Worm (Caenorhabditis elegans) whole organism, L2 larva: ENCODE results near the gene F36A4.2.

Source experiments
- alr-1 ChIP-seq: fragments of 150-350 bp; optimal IDR thresholded peaks from 2 replicates; lab custom pipeline; 2014; ENCODE audit warnings: missing biosample characterization, missing genetic modification characterization
- ama-1 ChIP-seq: fragments of 150-350 bp; optimal IDR thresholded peaks from 2 replicates; lab custom pipeline; 2018; ENCODE audit warnings: inconsistent platforms
- ceh-82 ChIP-seq: fragments of 150-350 bp; optimal IDR thresholded peaks from 2 replicates; lab custom pipeline; 2014; ENCODE audit warnings: missing biosample characterization, missing genetic modification characterization
- elt-3 ChIP-seq: sonication (generic microtip); optimal IDR thresholded peaks from 2 replicates; lab custom pipeline; 2017; ENCODE audit warnings: missing biosample characterization, missing genetic modification characterization
- lsy-2 ChIP-seq, 2 experiments: fragments of 150-350 bp in 1 of 2; sonication (generic microtip) in 1 of 2; optimal IDR thresholded peaks; 2 replicates each; lab custom pipeline; 2014 to 2017; ENCODE audit warnings: missing biosample characterization in 2 of 2, missing genetic modification characterization in 2 of 2
- snpc-4 ChIP-seq: fragments of 150-350 bp; optimal IDR thresholded peaks from 2 replicates; lab custom pipeline; 2014; ENCODE audit warnings: missing biosample characterization, missing genetic modification characterization
- ztf-11 ChIP-seq: sonication (generic microtip); optimal IDR thresholded peaks from 2 replicates; lab custom pipeline; 2017; ENCODE audit warnings: missing biosample characterization, missing genetic modification characterization

- TF ChIP-seq ceh-82 (tag; lab: Kevin White, UChicago): no peak
- no peak for TF ChIP-seq ztf-11 (tag; lab: Kevin White, UChicago)
- no peak for TF ChIP-seq elt-3 (tag; lab: Kevin White, UChicago)
- no peak for TF ChIP-seq alr-1 (tag; lab: Kevin White, UChicago)
- no peak for TF ChIP-seq snpc-4 (tag; lab: Kevin White, UChicago)
- no peak for TF ChIP-seq ama-1 (lab: Kevin White, UChicago)
- TF ChIP-seq lsy-2 (tag; optimal IDR thresholded peaks at IDR 0.05; lab: Kevin White, UChicago): no peak
Observed at ce11 chrIV:4262993-4263392, 8.0 kb upstream of the F36A4.2 start, which contains the start of gene col-33.
